Fruit fly (Drosophila melanogaster) S2 (cell line): ENCODE measurements around the gene Arglu1.

Experiments used
- CG8478 ChIP-seq: fragments of >200 bp; optimal IDR thresholded peaks from 2 replicates; lab custom pipeline; 2018
- CTCF ChIP-seq, 2 experiments: fragments of >200 bp; optimal IDR thresholded peaks; 2 replicates each; lab custom pipeline; 2018

dm6 chr2L:9945086-9945485 lies 7.2 kb upstream of the Arglu1 start:
- TF ChIP-seq CTCF (optimal IDR thresholded peaks at IDR 0.05; lab: Kevin White, UChicago) (no peak), CG8478 (lab: Kevin White, UChicago) (no peak)
